Worm (Caenorhabditis elegans): ENCODE data around the gene tbck-1.

Gene tbck-1

ce11 chrII:4827734-4828609, at the start of gene tbck-1, which contains the start of gene fbxb-88:
tbck-1 (plus strand) TSS chrII:4828559.
fbxb-88 (minus strand) TSS chrII:4827884.
- TF ChIP-seq nhr-11 (tag; optimal IDR thresholded peaks at IDR 0.05) (no peak), crh-2 (tag; optimal IDR thresholded peaks at IDR 0.05) (peak; percentile 63), ztf-11 (tag; optimal IDR thresholded peaks at IDR 0.05) (no peak), C34F6.9 (tag; optimal IDR thresholded peaks at IDR 0.05) (peak; percentile 56), gmeb-1 (tag; optimal IDR thresholded peaks at IDR 0.05) (peak; percentile 97), lsy-2 (tag; optimal IDR thresholded peaks at IDR 0.05) (peak in 1 of 2 experiments; percentile 26), egl-27 (tag; optimal IDR thresholded peaks at IDR 0.05) (no peak), unc-62 (GFP tag; optimal IDR thresholded peaks at IDR 0.05) (no peak), unc-55 (GFP tag; optimal IDR thresholded peaks at IDR 0.05) (peak; percentile 82), snpc-4 (tag; optimal IDR thresholded peaks at IDR 0.05) (peak; percentile 54), ZK546.5 (tag; optimal IDR thresholded peaks at IDR 0.05) (no peak)

ce11 chrII:4779753-4780152, 48.6 kb upstream of the tbck-1 start:
- TF ChIP-seq nhr-6 (tag; optimal IDR thresholded peaks at IDR 0.05): no peak
- no peak for TF ChIP-seq nhr-10 (tag; optimal IDR thresholded peaks at IDR 0.05)
- TF ChIP-seq lin-13 (GFP tag; optimal IDR thresholded peaks at IDR 0.05): no peak
- TF ChIP-seq nhr-77 (tag; optimal IDR thresholded peaks at IDR 0.05): no peak
- no peak for TF ChIP-seq blmp-1 (tag; optimal IDR thresholded peaks at IDR 0.05; ENCODE audit: insufficient read depth)
- no peak for TF ChIP-seq nhr-12 (tag; optimal IDR thresholded peaks at IDR 0.05)
- no peak for TF ChIP-seq ztf-1 (GFP tag; conservative IDR thresholded peaks at IDR 0.05)
- no peak for TF ChIP-seq nhr-25 (tag; optimal IDR thresholded peaks at IDR 0.05)

ce11 chrII:4784436-4784835, 43.9 kb upstream of the tbck-1 start, which contains the start of gene nep-12:
nep-12 (minus strand) TSS chrII:4784536.
- no peak for TF ChIP-seq ZK546.5 (tag; optimal IDR thresholded peaks at IDR 0.05)
- no peak for TF ChIP-seq ceh-82 (tag; optimal IDR thresholded peaks at IDR 0.05)
- TF ChIP-seq elt-3 (tag; optimal IDR thresholded peaks at IDR 0.05): no peak
- no peak for TF ChIP-seq ama-1 (optimal IDR thresholded peaks at IDR 0.05)
- TF ChIP-seq ztf-4 (tag; optimal IDR thresholded peaks at IDR 0.05): no peak
- no peak for TF ChIP-seq sma-9 (GFP tag; optimal IDR thresholded peaks at IDR 0.05)
- no peak for TF ChIP-seq sma-9 (tag; optimal IDR thresholded peaks at IDR 0.05)
- TF ChIP-seq nhr-77 (tag; optimal IDR thresholded peaks at IDR 0.05): no peak
- TF ChIP-seq unc-39 (tag; optimal IDR thresholded peaks at IDR 0.05): no peak
- no peak for TF ChIP-seq nhr-129 (tag; optimal IDR thresholded peaks at IDR 0.05)
- no peak for TF ChIP-seq alr-1 (tag; optimal IDR thresholded peaks at IDR 0.05)
- TF ChIP-seq fos-1 (tag; optimal IDR thresholded peaks at IDR 0.05): no peak
- no peak for TF ChIP-seq nhr-11 (tag; optimal IDR thresholded peaks at IDR 0.05)
- TF ChIP-seq sem-4 (tag; optimal IDR thresholded peaks at IDR 0.05): no peak

- TF ChIP-seq sem-4 (tag; optimal IDR thresholded peaks at IDR 0.05) (no peak), unc-55 (GFP tag; optimal IDR thresholded peaks at IDR 0.05) (no peak), snpc-4 (tag; optimal IDR thresholded peaks at IDR 0.05) (no peak), gmeb-1 (tag; optimal IDR thresholded peaks at IDR 0.05) (no peak), C34F6.9 (tag; optimal IDR thresholded peaks at IDR 0.05) (no peak), alr-1 (tag; optimal IDR thresholded peaks at IDR 0.05) (no peak), lin-39 (tag; optimal IDR thresholded peaks at IDR 0.05) (no peak), nhr-129 (tag; optimal IDR thresholded peaks at IDR 0.05) (no peak), nhr-11 (tag; optimal IDR thresholded peaks at IDR 0.05) (no peak), ztf-11 (tag; optimal IDR thresholded peaks at IDR 0.05) (no peak), ZK546.5 (tag; optimal IDR thresholded peaks at IDR 0.05) (no peak), R02D3.7 (tag; optimal IDR thresholded peaks at IDR 0.05) (no peak), nhr-23 (tag; optimal IDR thresholded peaks at IDR 0.05) (no peak), egl-27 (tag; optimal IDR thresholded peaks at IDR 0.05) (no peak), nhr-25 (tag; optimal IDR thresholded peaks at IDR 0.05) (no peak), aly-2 (tag; optimal IDR thresholded peaks at IDR 0.05) (no peak), ztf-1 (GFP tag; conservative IDR thresholded peaks at IDR 0.05) (no peak)
Observed at ce11 chrII:4786181-4786580, 42.2 kb upstream of the tbck-1 start, which contains the start of gene msp-3. msp-3 (minus strand) TSS chrII:4786281.
